Fruit fly (Drosophila melanogaster) whole organism, embryonic: ENCODE results near the gene drm.

Experiments used
- Atf-2 ChIP-seq: fragments of 200-800 bp; sonication (Bioruptor generic); optimal IDR thresholded peaks from 2 replicates; lab custom pipeline; 2016; ENCODE audit warnings: missing biosample characterization, missing genetic modification characterization
- B-H1 ChIP-seq: fragments of 200-800 bp; sonication (Bioruptor generic); IDR thresholded peaks from 3 replicates; pipeline ENCODE4 v1.3.6; 2022; ENCODE audit warnings: missing biosample characterization, missing genetic modification characterization
- Bdp1 ChIP-seq: fragments of 200-800 bp; sonication (Bioruptor generic); optimal IDR thresholded peaks from 3 replicates; lab custom pipeline; 2016; ENCODE audit warnings: missing biosample characterization, missing genetic modification characterization
- Blimp-1 ChIP-seq: fragments of 200-800 bp; sonication (Bioruptor generic); optimal IDR thresholded peaks from 3 replicates; lab custom pipeline; 2018; ENCODE audit warnings: missing biosample characterization, missing genetic modification characterization, mild to moderate bottlenecking, moderate library complexity, missing genetic modification reagents
- CG10321 ChIP-seq: fragments of 200-800 bp; sonication (Bioruptor generic); IDR thresholded peaks from 2 replicates; pipeline ENCODE4 v1.3.6; 2022; ENCODE audit warnings: missing biosample characterization, missing genetic modification characterization
- CG12299 ChIP-seq: fragments of 200-800 bp; sonication (Bioruptor generic); optimal IDR thresholded peaks from 2 replicates; lab custom pipeline; 2018; ENCODE audit warnings: missing biosample characterization, mild to moderate bottlenecking, missing genetic modification characterization
- CG14014 ChIP-seq: fragments of 200-800 bp; sonication (Bioruptor generic); IDR thresholded peaks from 2 replicates; pipeline ENCODE4 v1.3.6; 2022; ENCODE audit warnings: missing biosample characterization, missing genetic modification characterization
- CG14050 ChIP-seq: fragments of 200-800 bp; sonication (Bioruptor generic); IDR thresholded peaks from 3 replicates; pipeline ENCODE4 v1.3.6; 2022; ENCODE audit warnings: missing biosample characterization, missing genetic modification characterization
- CG14710 ChIP-seq: fragments of 200-800 bp; sonication (Bioruptor generic); optimal IDR thresholded peaks from 3 replicates; lab custom pipeline; 2019; ENCODE audit warnings: missing biosample characterization, mild to moderate bottlenecking, missing genetic modification characterization, moderate library complexity
- CG14860 ChIP-seq: fragments of 200-800 bp; sonication (Bioruptor generic); IDR thresholded peaks from 3 replicates; pipeline ENCODE4 v1.3.6; 2022; ENCODE audit warnings: missing biosample characterization, missing genetic modification characterization; ENCODE audit not compliant: partially characterized antibody
- CG15696 ChIP-seq: fragments of 200-800 bp; sonication (Bioruptor generic); optimal IDR thresholded peaks from 2 replicates; lab custom pipeline; 2019; ENCODE audit warnings: missing biosample characterization, mild to moderate bottlenecking, missing genetic modification characterization, moderate library complexity
- CG1832 ChIP-seq: fragments of 200-800 bp; sonication (Bioruptor generic); optimal IDR thresholded peaks from 2 replicates; lab custom pipeline; 2017; ENCODE audit warnings: missing biosample characterization, mild to moderate bottlenecking, missing genetic modification characterization, inconsistent platforms
- CG2129 ChIP-seq: fragments of 200-800 bp; sonication (Bioruptor generic); IDR thresholded peaks from 2 replicates; pipeline ENCODE4 v1.3.6; 2022; ENCODE audit warnings: missing biosample characterization, missing genetic modification characterization; ENCODE audit not compliant: partially characterized antibody
- CG32767 ChIP-seq: fragments of 200-800 bp; sonication (Bioruptor generic); IDR thresholded peaks from 2 replicates; pipeline ENCODE4 v1.3.6; 2022; ENCODE audit warnings: missing biosample characterization, missing genetic modification characterization
- CG4282 ChIP-seq: fragments of 200-800 bp; sonication (Bioruptor generic); optimal IDR thresholded peaks from 2 replicates; lab custom pipeline; 2016; ENCODE audit warnings: missing biosample characterization, missing genetic modification characterization
- CG6254 ChIP-seq: fragments of 200-800 bp; sonication (Bioruptor generic); optimal IDR thresholded peaks from 3 replicates; lab custom pipeline; 2017; ENCODE audit warnings: mild to moderate bottlenecking, missing biosample characterization, missing genetic modification reagents, missing genetic modification characterization
- CG6654 ChIP-seq: fragments of 200-800 bp; sonication (Bioruptor generic); optimal IDR thresholded peaks from 2 replicates; lab custom pipeline; 2017; ENCODE audit warnings: missing biosample characterization, mild to moderate bottlenecking, missing genetic modification characterization
- CG6813 ChIP-seq: fragments of 200-800 bp; sonication (Bioruptor generic); optimal IDR thresholded peaks from 2 replicates; lab custom pipeline; 2017; ENCODE audit warnings: missing biosample characterization, missing genetic modification characterization, mild to moderate bottlenecking, moderate library complexity, missing genetic modification reagents
- CG7786 ChIP-seq: fragments of 200-800 bp; sonication (Bioruptor generic); optimal IDR thresholded peaks from 2 replicates; lab custom pipeline; 2016; ENCODE audit warnings: missing biosample characterization, missing genetic modification characterization
- CG7839 ChIP-seq: fragments of 200-800 bp; sonication (Bioruptor generic); optimal IDR thresholded peaks from 3 replicates; lab custom pipeline; 2018; ENCODE audit warnings: missing biosample characterization, mild to moderate bottlenecking, missing genetic modification characterization, moderate library complexity
- CG8089 ChIP-seq: fragments of 200-800 bp; sonication (Bioruptor generic); optimal IDR thresholded peaks from 3 replicates; lab custom pipeline; 2016; ENCODE audit warnings: missing biosample characterization, missing genetic modification characterization
- CoRest ChIP-seq: fragments of 200-800 bp; sonication (Bioruptor generic); optimal IDR thresholded peaks from 3 replicates; lab custom pipeline; 2018; ENCODE audit warnings: missing biosample characterization, mild to moderate bottlenecking, missing genetic modification characterization, moderate library complexity
- CrebB ChIP-seq: fragments of 200-800 bp; sonication (Bioruptor generic); optimal IDR thresholded peaks from 3 replicates; lab custom pipeline; 2018; ENCODE audit warnings: missing biosample characterization, mild to moderate bottlenecking, missing genetic modification characterization
- D19A ChIP-seq: fragments of 200-800 bp; optimal IDR thresholded peaks from 3 replicates; lab custom pipeline; 2019; ENCODE audit warnings: missing biosample characterization, mild to moderate bottlenecking, missing genetic modification characterization, moderate library complexity
- D19B ChIP-seq: fragments of 200-800 bp; sonication (Bioruptor generic); optimal IDR thresholded peaks from 2 replicates; lab custom pipeline; 2017; ENCODE audit warnings: missing biosample characterization, mild to moderate bottlenecking, missing genetic modification characterization
- Dip2 ChIP-seq: fragments of 200-800 bp; sonication (Bioruptor generic); IDR thresholded peaks from 2 replicates; pipeline ENCODE4 v1.3.6; 2022; ENCODE audit warnings: missing biosample characterization, missing genetic modification characterization
- Jarid2 ChIP-seq: fragments of 200-800 bp; sonication (Bioruptor generic); optimal IDR thresholded peaks from 3 replicates; lab custom pipeline; 2017; ENCODE audit warnings: mild to moderate bottlenecking, missing biosample characterization, missing genetic modification reagents, missing genetic modification characterization
- Lim3 ChIP-seq: fragments of 200-800 bp; sonication (Bioruptor generic); IDR thresholded peaks from 2 replicates; pipeline ENCODE4 v1.3.6; 2022; ENCODE audit warnings: missing biosample characterization, missing genetic modification characterization
- NC2β ChIP-seq: fragments of 200-800 bp; sonication (Bioruptor generic); optimal IDR thresholded peaks from 2 replicates; lab custom pipeline; 2016; ENCODE audit warnings: missing biosample characterization, missing genetic modification characterization
- Nf-YA ChIP-seq: fragments of 200-800 bp; sonication (Bioruptor generic); IDR thresholded peaks from 2 replicates; pipeline ENCODE4 v1.3.6; 2022; ENCODE audit warnings: missing biosample characterization, missing genetic modification characterization
- Nf-YB ChIP-seq: fragments of 200-800 bp; sonication (Bioruptor generic); optimal IDR thresholded peaks from 3 replicates; lab custom pipeline; 2019; ENCODE audit warnings: missing biosample characterization, mild to moderate bottlenecking, missing genetic modification characterization, moderate library complexity
- Nf-YC ChIP-seq: fragments of 200-800 bp; optimal IDR thresholded peaks from 3 replicates; lab custom pipeline; 2019; ENCODE audit warnings: missing biosample characterization, mild to moderate bottlenecking, missing genetic modification characterization, moderate library complexity
- PHDP ChIP-seq: fragments of 200-800 bp; sonication (Bioruptor generic); optimal IDR thresholded peaks from 3 replicates; lab custom pipeline; 2018; ENCODE audit warnings: missing biosample characterization, mild to moderate bottlenecking, missing genetic modification characterization, moderate library complexity
- ap ChIP-seq: fragments of 200-800 bp; sonication (Bioruptor generic); IDR thresholded peaks from 2 replicates; pipeline ENCODE4 v1.3.6; 2022; ENCODE audit warnings: missing biosample characterization, missing genetic modification characterization
- ato ChIP-seq: fragments of 200-800 bp; sonication (Bioruptor generic); IDR thresholded peaks from 2 replicates; pipeline ENCODE4 v1.3.6; 2022; ENCODE audit warnings: missing biosample characterization, missing genetic modification characterization; ENCODE audit not compliant: partially characterized antibody
- crol ChIP-seq: fragments of 200-800 bp; sonication (Bioruptor generic); IDR thresholded peaks from 2 replicates; pipeline ENCODE4 v1.3.6; 2022; ENCODE audit warnings: missing biosample characterization, missing genetic modification characterization
- dan ChIP-seq: fragments of 200-800 bp; sonication (Bioruptor generic); IDR thresholded peaks from 2 replicates; pipeline ENCODE4 v1.3.6; 2022; ENCODE audit warnings: missing biosample characterization, missing genetic modification characterization
- emc ChIP-seq: fragments of 200-800 bp; sonication (Bioruptor generic); optimal IDR thresholded peaks from 2 replicates; lab custom pipeline; 2016; ENCODE audit warnings: missing biosample characterization, missing genetic modification characterization
- grau ChIP-seq: fragments of 200-800 bp; optimal IDR thresholded peaks from 3 replicates; lab custom pipeline; 2019; ENCODE audit warnings: missing biosample characterization, mild to moderate bottlenecking, missing genetic modification characterization, moderate library complexity
- ken ChIP-seq: fragments of 200-800 bp; sonication (Bioruptor generic); IDR thresholded peaks from 3 replicates; pipeline ENCODE4 v1.3.6; 2022; ENCODE audit warnings: missing biosample characterization, missing genetic modification characterization
- knrl ChIP-seq: fragments of 200-800 bp; sonication (Bioruptor generic); IDR thresholded peaks from 3 replicates; pipeline ENCODE4 v1.3.6; 2022; ENCODE audit warnings: missing biosample characterization, missing genetic modification characterization; ENCODE audit not compliant: partially characterized antibody
- lola ChIP-seq, 3 experiments: fragments of >200 bp in 2 of 3; fragments of 200-800 bp in 1 of 3; sonication (Bioruptor generic) in 1 of 3; optimal IDR thresholded peaks; 2 replicates each; lab custom pipeline; 2017 to 2019; ENCODE audit warnings: missing biosample characterization in 3 of 3, missing genetic modification characterization in 3 of 3, mild to moderate bottlenecking in 1 of 3, moderate library complexity in 1 of 3
- mam ChIP-seq: fragments of 200-800 bp; sonication (Bioruptor generic); optimal IDR thresholded peaks from 3 replicates; lab custom pipeline; 2016; ENCODE audit warnings: missing biosample characterization, missing genetic modification characterization
- p53 ChIP-seq: fragments of 200-800 bp; sonication (Bioruptor generic); optimal IDR thresholded peaks from 2 replicates; lab custom pipeline; 2016; ENCODE audit warnings: missing biosample characterization, missing genetic modification characterization
- ranshi ChIP-seq: fragments of 200-800 bp; sonication (Bioruptor generic); IDR thresholded peaks from 2 replicates; pipeline ENCODE4 v1.3.6; 2022; ENCODE audit warnings: missing biosample characterization, missing genetic modification characterization
- salm ChIP-seq: fragments of 200-800 bp; sonication (Bioruptor generic); optimal IDR thresholded peaks from 2 replicates; lab custom pipeline; 2018; ENCODE audit warnings: missing biosample characterization, mild to moderate bottlenecking, missing genetic modification characterization
- sr ChIP-seq: fragments of 200-800 bp; sonication (Bioruptor generic); IDR thresholded peaks from 3 replicates; pipeline ENCODE4 v1.3.6; 2022; ENCODE audit warnings: missing biosample characterization, missing genetic modification characterization
- unpg ChIP-seq: fragments of 200-800 bp; sonication (Bioruptor generic); optimal IDR thresholded peaks from 3 replicates; lab custom pipeline; 2018; ENCODE audit warnings: missing biosample characterization, mild to moderate bottlenecking, missing genetic modification characterization, moderate library complexity
- zen ChIP-seq: fragments of 200-800 bp; sonication (Bioruptor generic); optimal IDR thresholded peaks from 3 replicates; lab custom pipeline; 2018; ENCODE audit warnings: missing biosample characterization, mild to moderate bottlenecking, missing genetic modification characterization, moderate library complexity

drm gene

dm6 chr2L:3534227-3534842, 4.7 kb upstream of the drm start (continued):
- TF ChIP-seq CG7839, result peak; percentile 70
- peak; percentile 27 for TF ChIP-seq CG6813 (GFP tag; lab: Kevin White, UChicago)
- peak; percentile 88 for TF ChIP-seq grau (tag; lab: Kevin White, UChicago)
- TF ChIP-seq emc (GFP tag; lab: Kevin White, UChicago), result no peak
- TF ChIP-seq B-H1 (GFP tag; lab: Robert Waterston, UW), result no peak; the same call in 2 of the 3 replicates
- TF ChIP-seq mam (GFP tag; lab: Kevin White, UChicago), result peak; percentile 46
- TF ChIP-seq Nf-YC (tag; lab: Kevin White, UChicago), result peak; percentile 87
- 0 out of 2 replicates have a peak, but pooled peaks have one; percentile 42 for TF ChIP-seq CG32767 (GFP tag; lab: Robert Waterston, UW)
- TF ChIP-seq knrl (GFP tag; lab: Robert Waterston, UW), result no peak
- peak; percentile 39 for TF ChIP-seq CoRest
- no peak for TF ChIP-seq dan (GFP tag; lab: Robert Waterston, UW)
- TF ChIP-seq CG14050, result peak; percentile 28; the same call in 1 of the 3 replicates
- no peak for TF ChIP-seq CG6654 (GFP tag; lab: Kevin White, UChicago)
- TF ChIP-seq p53 (GFP tag; lab: Kevin White, UChicago), result no peak
- TF ChIP-seq CG14014, result no peak; the same call in 1 of the 2 replicates
- no peak for TF ChIP-seq NC2β
- peak; percentile 51 for TF ChIP-seq D19A (tag; lab: Kevin White, UChicago)
- no peak for TF ChIP-seq Nf-YA (GFP tag; lab: Robert Waterston, UW)
- TF ChIP-seq crol, result no peak; the same call in 1 of the 2 replicates
- TF ChIP-seq Blimp-1, result peak; percentile 70
- TF ChIP-seq unpg (GFP tag; lab: Kevin White, UChicago), result peak; percentile 69
- peak in 1 of 3 experiments; percentile 47 for TF ChIP-seq lola (GFP tag; optimal IDR thresholded peaks at IDR 0.05; lab: Kevin White, UChicago)
- no peak for TF ChIP-seq Jarid2 (GFP tag; lab: Kevin White, UChicago)
- TF ChIP-seq CG15696 (tag; lab: Kevin White, UChicago), result peak; percentile 2
- TF ChIP-seq CG12299, result no peak
- TF ChIP-seq ranshi (GFP tag; lab: Robert Waterston, UW), result peak; percentile 41; the same call in 1 of the 2 replicates
- no peak for TF ChIP-seq CG10321
- TF ChIP-seq sr (GFP tag; lab: Robert Waterston, UW), result 0 out of 3 replicates have a peak, but pooled peaks have one; percentile 16
- no peak for TF ChIP-seq Lim3 (GFP tag; lab: Robert Waterston, UW)
- TF ChIP-seq CG14710 (tag; lab: Kevin White, UChicago), result peak; percentile 29
- TF ChIP-seq CG8089 (GFP tag; lab: Kevin White, UChicago), result peak; percentile 2
- TF ChIP-seq salm (tag; lab: Kevin White, UChicago), result no peak
- peak; percentile 92 for TF ChIP-seq Nf-YB (GFP tag; lab: Kevin White, UChicago)
- no peak for TF ChIP-seq Bdp1 (GFP tag; lab: Kevin White, UChicago)
- TF ChIP-seq CG1832 (GFP tag; lab: Kevin White, UChicago), result peak; percentile 56
- TF ChIP-seq D19B (GFP tag; lab: Kevin White, UChicago), result no peak
- TF ChIP-seq CG2129 (GFP tag; lab: Robert Waterston, UW), result no peak
- peak; percentile 10 for TF ChIP-seq zen (tag; lab: Kevin White, UChicago)
- TF ChIP-seq CG14860 (GFP tag; lab: Robert Waterston, UW), result no peak
- no peak for TF ChIP-seq CG4282
- peak; percentile 38; the same call in 1 of the 2 replicates for TF ChIP-seq ap (GFP tag; lab: Robert Waterston, UW)
- TF ChIP-seq ken, result peak; percentile 60; the same call in 1 of the 3 replicates
- TF ChIP-seq CG6254 (GFP tag; lab: Kevin White, UChicago), result peak; percentile 11
- TF ChIP-seq CrebB (tag; lab: Kevin White, UChicago), result no peak
- peak; percentile 65 for TF ChIP-seq PHDP
- TF ChIP-seq CG7786 (GFP tag; lab: Kevin White, UChicago), result peak; percentile 36
- TF ChIP-seq ato, result no peak
- no peak for TF ChIP-seq Dip2
- peak; percentile 49 for TF ChIP-seq Atf-2 (GFP tag; lab: Kevin White, UChicago)
